Worm (Caenorhabditis elegans) whole organism, early embryonic: ENCODE data around the gene T05G5.5.

Source experiments
- B0310.2 ChIP-seq: sonication (generic microtip); optimal IDR thresholded peaks from 2 replicates; lab custom pipeline; 2016; ENCODE audit warnings: mild to moderate bottlenecking, missing genetic modification characterization, missing compliant biosample characterization
- F13C5.2 ChIP-seq: sonication (generic microtip); optimal IDR thresholded peaks from 2 replicates; lab custom pipeline; 2017; ENCODE audit warnings: mild to moderate bottlenecking, missing genetic modification characterization, inconsistent platforms, missing compliant biosample characterization
- aly-1 ChIP-seq: sonication (generic microtip); optimal IDR thresholded peaks from 2 replicates; lab custom pipeline; 2016; ENCODE audit warnings: missing genetic modification characterization, missing compliant biosample characterization
- ama-1 ChIP-seq: fragments of 150-350 bp; optimal IDR thresholded peaks from 2 replicates; lab custom pipeline; 2014
- ceh-13 ChIP-seq: fragments of 200-800 bp; sonication (Bioruptor generic); optimal IDR thresholded peaks from 2 replicates; lab custom pipeline; 2018; ENCODE audit warnings: mild to moderate bottlenecking, missing genetic modification characterization, missing compliant biosample characterization
- ceh-36 ChIP-seq: sonication (generic microtip); optimal IDR thresholded peaks from 2 replicates; lab custom pipeline; 2016; ENCODE audit warnings: missing genetic modification characterization, inconsistent platforms, missing compliant biosample characterization
- flt-1 ChIP-seq: fragments of 200-800 bp; sonication (Bioruptor generic); IDR thresholded peaks from 2 replicates; pipeline ENCODE4 v1.3.6; 2022; ENCODE audit warnings: missing genetic modification characterization, missing compliant biosample characterization
- hmbx-1 ChIP-seq: sonication (generic microtip); optimal IDR thresholded peaks from 2 replicates; lab custom pipeline; 2016; ENCODE audit warnings: mild to moderate bottlenecking, missing genetic modification characterization, missing compliant biosample characterization
- hmg-4 ChIP-seq: fragments of 200-800 bp; sonication (Bioruptor generic); optimal IDR thresholded peaks from 2 replicates; lab custom pipeline; 2018; ENCODE audit warnings: mild to moderate bottlenecking, missing genetic modification characterization, missing compliant biosample characterization
- pes-1 ChIP-seq: fragments of 200-800 bp; sonication (Bioruptor generic); IDR thresholded peaks from 2 replicates; pipeline ENCODE4 v1.3.6; 2022; ENCODE audit warnings: missing genetic modification reagents, missing genetic modification characterization, missing compliant biosample characterization
- scrt-1 ChIP-seq: fragments of 200-800 bp; sonication (Bioruptor generic); IDR thresholded peaks from 2 replicates; pipeline ENCODE4 v1.3.6; 2022; ENCODE audit warnings: missing genetic modification characterization, missing compliant biosample characterization
- tbx-11 ChIP-seq: fragments of 200-800 bp; sonication (Bioruptor generic); IDR thresholded peaks from 2 replicates; pipeline ENCODE4 v1.3.6; 2022; ENCODE audit warnings: missing genetic modification characterization, missing compliant biosample characterization
- tbx-37 ChIP-seq: fragments of 200-800 bp; sonication (Bioruptor generic); conservative IDR thresholded peaks from 2 replicates; pipeline ENCODE4 v1.3.6; 2022; ENCODE audit warnings: missing genetic modification reagents, missing genetic modification characterization, missing compliant biosample characterization

ce11 chrIII:9733333-9733732 is 17.9 kb downstream of the T05G5.5 start:
- TF ChIP-seq ama-1 (lab: Kevin White, UChicago) (no peak), scrt-1 (GFP tag; lab: Robert Waterston, UW) (no peak), pes-1 (GFP tag; lab: Robert Waterston, UW) (no peak), hmg-4 (GFP tag; lab: Kevin White, UChicago) (no peak), ceh-13 (no peak), ceh-36 (tag; lab: Kevin White, UChicago) (no peak), F13C5.2 (no peak), aly-1 (tag; lab: Kevin White, UChicago) (no peak), B0310.2 (no peak), flt-1 (GFP tag; lab: Robert Waterston, UW) (no peak), tbx-11 (GFP tag; lab: Robert Waterston, UW) (no peak), tbx-37 (GFP tag; lab: Robert Waterston, UW) (no peak), hmbx-1 (tag; lab: Kevin White, UChicago) (no peak)
